Worm (Caenorhabditis elegans) whole organism, young adult: Measurements from ENCODE around the gene gtf-2E2.

ENCODE experiments used
- B0035.1 ChIP-seq: sonication (generic microtip); optimal IDR thresholded peaks from 2 replicates; lab custom pipeline; 2016; ENCODE audit warnings: missing genetic modification characterization, mild to moderate bottlenecking, missing compliant biosample characterization, missing genotype, missing genetic modification reagents
- C17E4.6 ChIP-seq: fragments of 200-800 bp; sonication (Bioruptor generic); IDR thresholded peaks from 2 replicates; pipeline ENCODE4 v1.3.6; 2022; ENCODE audit warnings: missing genetic modification reagents, missing genetic modification characterization, missing compliant biosample characterization
- F10E7.11 ChIP-seq: sonication (generic microtip); optimal IDR thresholded peaks from 2 replicates; lab custom pipeline; 2017; ENCODE audit warnings: mild to moderate bottlenecking, missing genetic modification characterization, moderate library complexity, missing compliant biosample characterization
- F33H1.4 ChIP-seq: fragments of 200-800 bp; sonication (Bioruptor generic); IDR thresholded peaks from 2 replicates; pipeline ENCODE4 v1.3.6; 2022; ENCODE audit warnings: missing genetic modification reagents, missing genetic modification characterization, missing compliant biosample characterization
- F37B4.10 ChIP-seq: fragments of 200-800 bp; sonication (Bioruptor generic); IDR thresholded peaks from 2 replicates; pipeline ENCODE4 v1.3.6; 2022; ENCODE audit warnings: missing genetic modification characterization, missing compliant biosample characterization
- F39B2.1 ChIP-seq: fragments of 200-800 bp; sonication (Bioruptor generic); IDR thresholded peaks from 2 replicates; pipeline ENCODE4 v1.3.6; 2022; ENCODE audit warnings: missing genetic modification reagents, missing genetic modification characterization, missing compliant biosample characterization
- F49E8.2 ChIP-seq: sonication (generic microtip); optimal IDR thresholded peaks from 3 replicates; lab custom pipeline; 2017; ENCODE audit warnings: missing genetic modification characterization, mild to moderate bottlenecking, missing compliant biosample characterization, antibody characterized with exemption, moderate library complexity; ENCODE audit not compliant: insufficient read depth
- F52B5.7 ChIP-seq: sonication (generic microtip); optimal IDR thresholded peaks from 2 replicates; lab custom pipeline; 2016; ENCODE audit warnings: mild to moderate bottlenecking, missing genetic modification characterization, missing compliant biosample characterization
- K12H6.12 ChIP-seq: fragments of 200-800 bp; sonication (Bioruptor generic); optimal IDR thresholded peaks from 2 replicates; lab custom pipeline; 2018; ENCODE audit warnings: mild to moderate bottlenecking, missing genetic modification characterization, missing compliant biosample characterization
- T26A5.8 ChIP-seq: sonication (generic microtip); optimal IDR thresholded peaks from 2 replicates; lab custom pipeline; 2016; ENCODE audit warnings: missing genetic modification characterization, missing compliant biosample characterization
- Y67H2A.10 ChIP-seq: fragments of 200-800 bp; sonication (Bioruptor generic); conservative IDR thresholded peaks from 2 replicates; pipeline ENCODE4 v1.3.6; 2022; ENCODE audit warnings: missing genetic modification reagents, missing genetic modification characterization, missing compliant biosample characterization
- ZK185.1 ChIP-seq: sonication (generic microtip); optimal IDR thresholded peaks from 2 replicates; lab custom pipeline; 2016; ENCODE audit warnings: mild to moderate bottlenecking, missing genetic modification characterization, missing compliant biosample characterization; ENCODE audit not compliant: poor library complexity, severe bottlenecking
- ama-1 ChIP-seq, 3 experiments: fragments of 150-350 bp in 1 of 3; sonication (generic microtip) in 2 of 3; optimal IDR thresholded peaks; 2 replicates each; lab custom pipeline; 2014 to 2018; ENCODE audit warnings: missing biosample characterization in 2 of 3, missing genetic modification characterization in 2 of 3, missing genetic modification reagents in 2 of 3
- athp-1 ChIP-seq: sonication (generic microtip); optimal IDR thresholded peaks from 2 replicates; lab custom pipeline; 2017; ENCODE audit warnings: mild to moderate bottlenecking, missing genetic modification characterization, missing compliant biosample characterization
- attf-3 ChIP-seq: fragments of 200-800 bp; sonication (Bioruptor generic); conservative IDR thresholded peaks from 2 replicates; pipeline ENCODE4 v1.3.6; 2022; ENCODE audit warnings: missing genetic modification reagents, missing genetic modification characterization, missing compliant biosample characterization
- attf-5 ChIP-seq: fragments of 200-800 bp; sonication (Bioruptor generic); optimal IDR thresholded peaks from 2 replicates; lab custom pipeline; 2018; ENCODE audit warnings: mild to moderate bottlenecking, missing genetic modification characterization, missing compliant biosample characterization
- bed-1 ChIP-seq: fragments of 200-800 bp; sonication (Bioruptor generic); IDR thresholded peaks from 2 replicates; pipeline ENCODE4 v1.3.6; 2022; ENCODE audit warnings: missing genetic modification reagents, missing genetic modification characterization, missing compliant biosample characterization
- ceh-100 ChIP-seq: fragments of 200-800 bp; sonication (Bioruptor generic); IDR thresholded peaks from 2 replicates; pipeline ENCODE4 v1.3.6; 2022; ENCODE audit warnings: missing genetic modification reagents, missing genetic modification characterization, missing compliant biosample characterization
- ceh-91 ChIP-seq: fragments of 200-800 bp; sonication (Bioruptor generic); IDR thresholded peaks from 2 replicates; pipeline ENCODE4 v1.3.6; 2022; ENCODE audit warnings: missing genetic modification reagents, missing genetic modification characterization, missing compliant biosample characterization
- dox-1 ChIP-seq: fragments of 200-800 bp; sonication (Bioruptor generic); IDR thresholded peaks from 2 replicates; pipeline ENCODE4 v1.3.6; 2022; ENCODE audit warnings: missing genetic modification reagents, missing genetic modification characterization, missing compliant biosample characterization
- dpff-1 ChIP-seq: sonication (generic microtip); optimal IDR thresholded peaks from 2 replicates; lab custom pipeline; 2017; ENCODE audit warnings: mild to moderate bottlenecking, missing genetic modification characterization, missing compliant biosample characterization
- dpl-1 ChIP-seq: fragments of 150-350 bp; optimal IDR thresholded peaks from 2 replicates; lab custom pipeline; 2014; ENCODE audit warnings: missing biosample characterization, missing genetic modification reagents, missing genetic modification characterization
- efl-1 ChIP-seq: fragments of 150-350 bp; optimal IDR thresholded peaks from 2 replicates; lab custom pipeline; 2014; ENCODE audit warnings: missing biosample characterization, missing genetic modification reagents, missing genetic modification characterization
- egrh-3 ChIP-seq: fragments of 200-800 bp; sonication (Bioruptor generic); IDR thresholded peaks from 2 replicates; pipeline ENCODE4 v1.3.6; 2022; ENCODE audit warnings: missing genetic modification reagents, missing genetic modification characterization, missing compliant biosample characterization
- fkh-3 ChIP-seq: sonication (generic microtip); optimal IDR thresholded peaks from 2 replicates; lab custom pipeline; 2016; ENCODE audit warnings: mild to moderate bottlenecking, missing genetic modification characterization, missing compliant biosample characterization
- gei-17 ChIP-seq: fragments of 200-800 bp; sonication (Bioruptor generic); optimal IDR thresholded peaks from 2 replicates; lab custom pipeline; 2018; ENCODE audit warnings: mild to moderate bottlenecking, missing genetic modification characterization, missing compliant biosample characterization
- him-1 ChIP-seq: sonication (generic microtip); optimal IDR thresholded peaks from 2 replicates; lab custom pipeline; 2016; ENCODE audit warnings: missing genotype, missing genetic modification reagents, missing genetic modification characterization, missing compliant biosample characterization
- hlh-12 ChIP-seq: sonication (generic microtip); optimal IDR thresholded peaks from 2 replicates; lab custom pipeline; 2016; ENCODE audit warnings: missing genetic modification characterization, missing compliant biosample characterization
- hmg-1.2 ChIP-seq: fragments of 200-800 bp; sonication (Bioruptor generic); IDR thresholded peaks from 2 replicates; pipeline ENCODE4 v1.3.6; 2022; ENCODE audit warnings: missing genetic modification reagents, missing genetic modification characterization, missing compliant biosample characterization
- let-526 ChIP-seq: fragments of 200-800 bp; sonication (Bioruptor generic); IDR thresholded peaks from 2 replicates; pipeline ENCODE4 v1.3.6; 2022; ENCODE audit warnings: missing genetic modification reagents, missing genetic modification characterization, missing compliant biosample characterization
- lir-1 ChIP-seq: fragments of 200-800 bp; sonication (Bioruptor generic); conservative IDR thresholded peaks from 2 replicates; pipeline ENCODE4 v1.3.6; 2022; ENCODE audit warnings: missing genetic modification reagents, missing genetic modification characterization, missing compliant biosample characterization
- madf-3 ChIP-seq: fragments of 200-800 bp; sonication (Bioruptor generic); IDR thresholded peaks from 2 replicates; pipeline ENCODE4 v1.3.6; 2022; ENCODE audit warnings: missing genetic modification reagents, missing genetic modification characterization, missing compliant biosample characterization
- nfya-1 ChIP-seq: sonication (generic microtip); optimal IDR thresholded peaks from 2 replicates; lab custom pipeline; 2017; ENCODE audit warnings: antibody characterized with exemption, missing compliant biosample characterization, missing genetic modification characterization, borderline replicate concordance; ENCODE audit not compliant: insufficient read depth
- nfyb-1 ChIP-seq: fragments of 200-800 bp; sonication (Bioruptor generic); IDR thresholded peaks from 2 replicates; pipeline ENCODE4 v1.3.6; 2022; ENCODE audit warnings: missing genetic modification reagents, missing genetic modification characterization, missing compliant biosample characterization
- nhr-80 ChIP-seq: sonication (generic microtip); optimal IDR thresholded peaks from 2 replicates; lab custom pipeline; 2016; ENCODE audit warnings: missing genetic modification characterization, missing compliant biosample characterization
- nhr-90 ChIP-seq: sonication (generic microtip); optimal IDR thresholded peaks from 2 replicates; lab custom pipeline; 2016; ENCODE audit warnings: missing genotype, mild to moderate bottlenecking, missing genetic modification characterization, missing compliant biosample characterization
- pbrm-1 ChIP-seq: fragments of 200-800 bp; sonication (Bioruptor generic); IDR thresholded peaks from 2 replicates; pipeline ENCODE4 v1.3.6; 2022; ENCODE audit warnings: missing genetic modification reagents, missing genetic modification characterization, missing compliant biosample characterization
- pha-4 ChIP-seq: fragments of 150-350 bp; sonication (generic microtip); optimal IDR thresholded peaks from 2 replicates; lab custom pipeline; 2014; ENCODE audit warnings: missing biosample characterization, missing genetic modification reagents, missing genetic modification characterization
- rcor-1 ChIP-seq: fragments of 200-800 bp; sonication (Bioruptor generic); IDR thresholded peaks from 2 replicates; pipeline ENCODE4 v1.3.6; 2022; ENCODE audit warnings: missing genetic modification reagents, missing genetic modification characterization, missing compliant biosample characterization
- snpc-1.1 ChIP-seq: sonication (generic microtip); optimal IDR thresholded peaks from 2 replicates; lab custom pipeline; 2017; ENCODE audit warnings: missing genetic modification characterization, mild to moderate bottlenecking, missing compliant biosample characterization, antibody characterized with exemption, moderate library complexity, missing genotype, missing genetic modification reagents; ENCODE audit not compliant: insufficient read depth
- snpc-1.3 ChIP-seq: sonication (generic microtip); optimal IDR thresholded peaks from 2 replicates; lab custom pipeline; 2017; ENCODE audit warnings: missing genetic modification characterization, mild to moderate bottlenecking, missing compliant biosample characterization, antibody characterized with exemption, moderate library complexity, missing genotype, missing genetic modification reagents; ENCODE audit not compliant: insufficient read depth
- sptf-2 ChIP-seq: fragments of 200-800 bp; sonication (Bioruptor generic); optimal IDR thresholded peaks from 2 replicates; lab custom pipeline; 2018; ENCODE audit warnings: mild to moderate bottlenecking, missing genetic modification characterization, missing compliant biosample characterization
- tbp1 ChIP-seq: fragments of 200-800 bp; sonication (Bioruptor generic); optimal IDR thresholded peaks from 2 replicates; lab custom pipeline; 2018; ENCODE audit warnings: mild to moderate bottlenecking, missing genetic modification characterization, missing compliant biosample characterization
- xnd-1 ChIP-seq: sonication (generic microtip); optimal IDR thresholded peaks from 2 replicates; lab custom pipeline; 2016; ENCODE audit warnings: missing genotype, missing genetic modification reagents, missing genetic modification characterization, missing compliant biosample characterization
- ztf-18 ChIP-seq: sonication (generic microtip); optimal IDR thresholded peaks from 2 replicates; lab custom pipeline; 2016; ENCODE audit warnings: missing genotype, mild to moderate bottlenecking, missing genetic modification characterization, missing compliant biosample characterization
- ztf-25 ChIP-seq: fragments of 200-800 bp; sonication (Bioruptor generic); IDR thresholded peaks from 2 replicates; pipeline ENCODE4 v1.3.6; 2022; ENCODE audit warnings: missing genetic modification reagents, missing genetic modification characterization, missing compliant biosample characterization
- ztf-26 ChIP-seq: sonication (generic microtip); optimal IDR thresholded peaks from 2 replicates; lab custom pipeline; 2017; ENCODE audit warnings: missing genetic modification characterization, missing compliant biosample characterization

Gene gtf-2E2

DNA sequence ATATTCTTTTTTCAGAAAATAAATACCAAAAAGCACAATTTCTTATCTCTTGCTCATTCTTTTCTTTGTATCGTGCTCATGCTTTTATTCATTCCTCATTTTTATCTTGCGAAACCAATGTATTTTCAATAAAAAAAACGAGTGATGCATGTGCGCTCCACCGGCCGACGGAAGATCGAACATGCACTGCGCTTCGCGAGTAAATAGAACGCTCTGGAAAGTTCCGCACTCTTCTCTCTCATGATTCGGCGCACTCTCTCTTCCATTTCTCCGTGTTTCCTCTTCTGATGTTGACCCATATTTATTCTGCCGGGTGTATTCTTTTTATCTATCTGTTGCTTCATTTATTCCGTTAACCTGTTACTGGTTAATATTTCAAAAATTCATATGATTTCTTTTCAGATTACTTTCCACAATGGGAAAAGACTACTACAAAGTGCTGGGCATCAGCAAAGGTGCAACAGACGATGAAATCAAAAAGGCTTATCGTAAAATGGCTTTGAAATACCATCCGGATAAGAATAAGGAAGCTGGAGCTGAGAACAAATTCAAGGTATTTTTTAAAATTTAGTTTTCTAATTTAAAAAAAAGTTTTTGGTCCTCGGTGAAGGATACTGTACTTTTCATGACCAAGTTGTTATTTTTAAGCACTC, 3.1 kb upstream of the gtf-2E2 start, which contains the start of gene dnj-13 (continued):
- TF ChIP-seq let-526 (GFP tag; lab: Robert Waterston, UW) (peak; percentile 98), F52B5.7 (peak; percentile 95), athp-1 (tag; lab: Kevin White, UChicago) (peak; percentile 97), lir-1 (GFP tag; lab: Robert Waterston, UW) (peak; percentile 91), dpl-1 (peak; percentile 6), sptf-2 (no peak), hlh-12 (no peak), F33H1.4 (GFP tag; lab: Robert Waterston, UW) (peak; percentile 83), ztf-26 (peak; percentile 96), madf-3 (GFP tag; lab: Robert Waterston, UW) (peak; percentile 94), fkh-3 (tag; lab: Kevin White, UChicago) (peak; percentile 76), ztf-25 (peak; percentile 85; the same call in 1 of the 2 replicates), ztf-18 (tag; lab: Kevin White, UChicago) (peak; percentile 60), nfya-1 (tag; lab: Kevin White, UChicago) (no peak), dox-1 (GFP tag; lab: Robert Waterston, UW) (peak; percentile 97), xnd-1 (tag; lab: Kevin White, UChicago) (no peak), ceh-91 (peak; percentile 83), egrh-3 (peak; percentile 54), snpc-1.1 (tag; lab: Kevin White, UChicago) (no peak), hmg-1.2 (GFP tag; lab: Robert Waterston, UW) (peak; percentile 79), ceh-100 (GFP tag; lab: Robert Waterston, UW) (peak; percentile 93), ZK185.1 (tag; lab: Kevin White, UChicago) (peak; percentile 96), F37B4.10 (GFP tag; lab: Robert Waterston, UW) (0 out of 2 replicates have a peak, but pooled peaks have one; percentile 14), attf-3 (GFP tag; lab: Robert Waterston, UW) (peak; percentile 80), dpff-1 (tag; lab: Kevin White, UChicago) (peak; percentile 58), T26A5.8 (tag; lab: Kevin White, UChicago) (peak; percentile 55), C17E4.6 (GFP tag; lab: Robert Waterston, UW) (peak; percentile 94), F39B2.1 (peak; percentile 93), him-1 (no peak), gei-17 (GFP tag; lab: Kevin White, UChicago) (peak; percentile 86), ama-1 (optimal IDR thresholded peaks at IDR 0.05; lab: Kevin White, UChicago) (peak; percentile 70), ama-1 (GFP tag; optimal IDR thresholded peaks at IDR 0.05; lab: Kevin White, UChicago) (peak in 1 of 2 experiments; percentile 28), attf-5 (peak; percentile 85), K12H6.12 (tag; lab: Kevin White, UChicago) (peak; percentile 95), nhr-90 (tag; lab: Kevin White, UChicago) (peak; percentile 49), pha-4 (tag; lab: Kevin White, UChicago) (peak; percentile 41), Y67H2A.10 (GFP tag; lab: Robert Waterston, UW) (peak; percentile 95), rcor-1 (GFP tag; lab: Robert Waterston, UW) (peak; percentile 94), snpc-1.3 (tag; lab: Kevin White, UChicago) (peak; percentile 67), nhr-80 (peak; percentile 45), efl-1 (peak; percentile 54), F10E7.11 (tag; lab: Kevin White, UChicago) (peak; percentile 94), pbrm-1 (GFP tag; lab: Robert Waterston, UW) (peak; percentile 98), bed-1 (GFP tag; lab: Robert Waterston, UW) (no peak), tbp1 (GFP tag; lab: Kevin White, UChicago) (peak; percentile 76), F49E8.2 (tag; lab: Kevin White, UChicago) (peak; percentile 78), nfyb-1 (GFP tag; lab: Robert Waterston, UW) (peak; percentile 97), B0035.1 (tag; lab: Kevin White, UChicago) (peak; percentile 39)
